Fruit fly (Drosophila melanogaster): ENCODE results near the gene Mical.

The Mical gene

DNA sequence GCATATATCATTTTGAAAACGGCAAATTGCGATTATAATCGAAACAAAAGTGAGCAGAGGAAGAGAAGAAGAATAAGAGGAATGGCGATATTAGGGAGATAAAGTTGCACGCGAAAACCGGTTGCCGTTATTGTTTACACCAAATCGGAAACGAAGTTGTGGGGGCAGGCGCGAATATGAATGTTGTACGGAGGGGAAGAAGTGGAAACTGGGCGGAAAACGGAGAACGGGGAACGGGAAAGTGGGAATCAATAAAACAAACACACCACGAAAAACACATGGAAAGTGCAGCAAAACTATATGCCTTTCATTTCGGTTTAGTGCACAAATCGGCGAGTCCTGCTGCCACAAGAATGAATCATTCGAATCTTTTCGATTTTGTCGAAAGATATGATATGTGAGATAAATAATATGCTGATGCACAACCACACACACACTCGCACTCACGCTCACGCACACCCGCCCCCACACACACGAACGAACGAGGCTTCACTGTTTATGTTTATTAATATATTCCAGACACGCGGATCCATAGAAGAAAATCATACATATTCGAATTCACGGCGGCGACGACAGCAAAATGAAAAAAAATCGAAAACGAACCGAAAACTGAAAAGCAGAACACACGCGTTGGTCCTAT is 551 bp downstream of the Mical start:
- TF ChIP-seq usp (GFP tag; optimal IDR thresholded peaks at IDR 0.05): no peak
- TF ChIP-seq Dll (optimal IDR thresholded peaks at IDR 0.05): no peak
- TF ChIP-seq CG8478 (optimal IDR thresholded peaks at IDR 0.05): no peak

DNA sequence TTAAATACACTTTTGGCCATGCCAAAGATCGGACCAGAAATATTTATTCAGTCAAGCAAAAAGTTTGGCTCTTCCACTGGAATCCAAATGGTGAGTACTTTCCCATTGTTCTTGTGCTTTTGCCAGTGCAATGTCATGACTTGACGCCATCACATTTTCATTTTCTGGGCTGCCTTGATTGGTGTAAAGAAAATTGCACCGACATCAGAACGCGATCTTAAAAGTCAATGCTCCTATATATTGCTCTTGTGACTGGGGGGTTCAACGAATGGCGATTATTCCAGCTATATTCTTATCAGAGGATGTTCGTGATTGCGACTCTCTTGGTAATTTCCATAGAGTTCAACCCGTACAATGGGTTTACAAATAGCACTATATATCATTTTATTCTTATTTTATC is 2.2 kb downstream of the Mical start:
- TF ChIP-seq Dll (optimal IDR thresholded peaks at IDR 0.05) (no peak), CG8478 (optimal IDR thresholded peaks at IDR 0.05) (no peak), pan (optimal IDR thresholded peaks at IDR 0.05) (no peak), psq (optimal IDR thresholded peaks at IDR 0.05) (no peak), EcR (GFP tag; optimal IDR thresholded peaks at IDR 0.05) (peak; percentile 57 to 64)

DNA sequence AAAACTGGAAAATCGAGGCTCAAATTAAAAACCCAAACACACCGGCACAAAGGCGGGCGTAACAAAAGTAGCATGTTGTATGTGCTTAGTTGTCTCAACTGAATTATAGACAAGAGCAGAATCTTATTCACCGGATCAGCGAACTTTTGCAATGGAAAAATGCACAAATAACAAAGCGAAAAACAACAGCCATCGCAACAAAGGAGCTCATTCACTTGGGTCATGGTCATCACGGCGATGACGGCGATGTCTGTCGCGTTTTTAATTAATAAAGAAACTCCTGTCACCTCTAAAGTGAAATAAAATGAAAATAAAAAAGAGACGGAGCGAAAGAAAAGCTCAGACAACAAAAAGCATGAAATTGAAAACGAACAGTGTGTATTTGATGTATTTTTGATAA is 3.5 kb downstream of the Mical start:
- no peak for TF ChIP-seq Dll (optimal IDR thresholded peaks at IDR 0.05)
- TF ChIP-seq psq (optimal IDR thresholded peaks at IDR 0.05): no peak
- TF ChIP-seq pan (optimal IDR thresholded peaks at IDR 0.05): no peak
- TF ChIP-seq CG8478 (optimal IDR thresholded peaks at IDR 0.05): no peak
- TF ChIP-seq EcR (GFP tag; optimal IDR thresholded peaks at IDR 0.05): no peak
- TF ChIP-seq usp (GFP tag; optimal IDR thresholded peaks at IDR 0.05): no peak

DNA sequence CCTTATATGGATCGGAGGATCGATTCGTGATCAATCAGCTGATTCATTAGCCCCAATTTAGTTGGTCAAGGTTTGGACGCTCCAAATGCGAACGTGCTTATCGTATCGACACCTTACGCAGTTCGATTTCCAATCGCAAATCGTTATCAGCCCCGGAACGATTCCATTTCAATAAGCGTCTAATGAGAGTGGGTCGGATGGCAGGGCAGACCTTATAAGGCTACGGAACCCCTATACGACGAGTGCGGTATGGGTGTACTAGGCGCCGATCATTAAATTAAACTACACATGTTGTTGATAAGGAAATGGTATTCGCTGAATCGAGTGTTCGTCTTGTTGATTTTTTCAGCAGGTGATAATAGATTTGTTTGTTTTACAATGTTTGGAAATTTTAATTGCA is 6.9 kb downstream of the Mical start:
- no peak for TF ChIP-seq psq (optimal IDR thresholded peaks at IDR 0.05)
- no peak for TF ChIP-seq usp (GFP tag; optimal IDR thresholded peaks at IDR 0.05)
- TF ChIP-seq Dll (optimal IDR thresholded peaks at IDR 0.05): no peak
- TF ChIP-seq EcR (GFP tag; optimal IDR thresholded peaks at IDR 0.05): no peak
- TF ChIP-seq pan (optimal IDR thresholded peaks at IDR 0.05): no peak
- TF ChIP-seq CG8478 (optimal IDR thresholded peaks at IDR 0.05): no peak

DNA sequence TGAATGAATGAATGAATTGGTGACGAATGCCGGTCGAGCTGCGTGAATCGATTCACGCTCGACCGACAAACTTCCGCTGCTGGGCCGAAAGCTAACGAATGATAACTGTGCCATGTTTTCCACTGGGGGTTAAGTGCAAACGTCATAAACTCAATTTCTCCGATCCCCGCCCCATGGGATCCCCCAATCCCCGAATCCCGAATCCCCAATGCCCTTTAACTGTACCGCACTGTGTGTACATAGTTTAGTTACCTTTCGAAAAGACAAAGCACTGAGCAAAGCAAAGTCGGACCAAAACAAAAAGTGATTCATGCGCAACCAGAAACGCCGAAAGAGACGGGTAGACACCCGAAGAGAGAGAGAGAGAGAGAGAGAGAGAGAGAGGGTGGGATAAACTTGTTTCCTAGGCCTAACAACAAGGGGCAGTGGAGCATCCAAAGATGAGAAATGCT is 7.7 kb downstream of the Mical start:
- no peak for TF ChIP-seq Dll (optimal IDR thresholded peaks at IDR 0.05)
- TF ChIP-seq psq (optimal IDR thresholded peaks at IDR 0.05): no peak
- TF ChIP-seq CG8478 (optimal IDR thresholded peaks at IDR 0.05): no peak
- TF ChIP-seq usp (GFP tag; optimal IDR thresholded peaks at IDR 0.05): no peak
- no peak for TF ChIP-seq pan (optimal IDR thresholded peaks at IDR 0.05)
- TF ChIP-seq EcR (GFP tag; optimal IDR thresholded peaks at IDR 0.05): no peak

DNA sequence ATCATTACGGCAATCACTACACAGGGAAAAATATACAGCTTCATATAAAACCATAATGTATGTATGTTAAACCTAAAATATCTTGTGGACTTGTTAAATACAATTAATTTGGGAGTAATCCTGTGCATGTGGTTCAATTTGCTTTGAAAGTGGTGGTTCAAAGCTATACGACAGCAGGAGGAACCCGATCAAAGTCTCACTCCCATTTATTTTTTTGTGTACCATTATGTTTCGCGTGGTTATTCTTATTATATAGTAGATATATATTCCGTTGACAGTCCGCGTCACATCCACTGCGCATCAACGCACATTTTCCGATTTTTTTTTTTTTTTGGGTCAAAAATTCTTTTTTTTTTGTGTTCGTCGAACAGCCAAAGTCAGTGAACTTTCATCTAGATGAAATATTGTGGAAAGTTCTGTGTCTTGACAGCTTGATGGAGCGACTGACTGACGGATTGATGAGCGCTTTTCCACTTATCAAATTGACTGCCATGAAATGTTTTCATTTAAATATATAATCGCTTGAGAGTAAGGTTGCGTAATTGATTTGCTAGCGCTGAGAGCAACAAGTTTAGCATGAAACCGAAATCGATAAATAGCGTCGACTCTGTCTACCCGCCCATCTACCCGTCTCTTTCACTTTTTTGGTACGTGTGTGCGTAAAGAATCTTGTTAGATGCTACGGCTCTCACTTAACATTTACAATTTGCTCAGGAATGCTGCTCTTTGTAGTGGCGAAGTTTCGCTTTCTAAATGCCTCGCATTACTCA is 9.6 kb downstream of the Mical start:
- TF ChIP-seq pan (optimal IDR thresholded peaks at IDR 0.05) (no peak), EcR (GFP tag; optimal IDR thresholded peaks at IDR 0.05) (no peak), psq (optimal IDR thresholded peaks at IDR 0.05) (no peak), CG8478 (optimal IDR thresholded peaks at IDR 0.05) (no peak), usp (GFP tag; optimal IDR thresholded peaks at IDR 0.05) (no peak), Dll (optimal IDR thresholded peaks at IDR 0.05) (no peak)

DNA sequence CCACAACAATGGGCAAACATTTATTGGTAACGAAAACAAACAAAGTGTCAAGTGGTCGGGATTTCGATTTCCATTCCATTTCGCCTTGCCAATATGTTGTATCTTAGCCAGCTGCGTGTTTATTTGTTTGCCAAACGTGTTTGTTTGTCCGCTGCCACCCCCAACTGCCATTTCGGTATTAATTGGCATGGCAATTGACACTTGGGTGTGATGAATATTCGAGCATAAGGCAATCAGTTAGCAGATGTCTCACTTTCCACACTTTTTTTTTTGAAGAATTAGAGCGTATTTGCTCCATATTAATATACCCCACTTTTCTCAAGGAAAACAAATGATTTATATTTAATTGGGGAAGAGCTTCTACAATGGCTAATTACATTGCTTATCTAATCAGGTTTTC is 11.2 kb downstream of the Mical start:
- TF ChIP-seq pan (optimal IDR thresholded peaks at IDR 0.05): no peak
- TF ChIP-seq CG8478 (optimal IDR thresholded peaks at IDR 0.05): no peak
- no peak for TF ChIP-seq usp (GFP tag; optimal IDR thresholded peaks at IDR 0.05)
- TF ChIP-seq Dll (optimal IDR thresholded peaks at IDR 0.05): no peak
- TF ChIP-seq EcR (GFP tag; optimal IDR thresholded peaks at IDR 0.05): no peak
- TF ChIP-seq psq (optimal IDR thresholded peaks at IDR 0.05): no peak

DNA sequence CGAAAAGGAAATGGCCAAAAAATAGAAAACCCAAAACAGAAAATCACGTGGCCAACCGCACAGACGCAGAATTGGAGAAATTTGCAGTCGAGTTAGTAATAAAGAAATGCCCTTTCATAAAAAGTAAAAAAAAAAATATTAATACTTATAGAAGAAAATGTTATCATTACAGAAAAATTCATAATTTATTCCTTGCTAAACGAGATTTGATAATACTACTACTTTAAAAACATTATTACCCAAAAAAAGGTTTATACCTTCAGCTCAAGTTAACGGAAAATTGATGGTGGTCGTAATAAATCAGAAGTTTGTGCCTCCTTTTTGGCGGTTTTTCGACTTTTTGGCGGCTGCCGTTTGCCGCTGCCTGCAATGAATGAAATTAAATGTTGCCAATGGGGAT is 14.3 kb downstream of the Mical start:
- no peak for TF ChIP-seq CG8478 (optimal IDR thresholded peaks at IDR 0.05)
- no peak for TF ChIP-seq pan (optimal IDR thresholded peaks at IDR 0.05)
- TF ChIP-seq EcR (GFP tag; optimal IDR thresholded peaks at IDR 0.05): no peak
- TF ChIP-seq psq (optimal IDR thresholded peaks at IDR 0.05): no peak
- TF ChIP-seq Dll (optimal IDR thresholded peaks at IDR 0.05): no peak
- no peak for TF ChIP-seq usp (GFP tag; optimal IDR thresholded peaks at IDR 0.05)

DNA sequence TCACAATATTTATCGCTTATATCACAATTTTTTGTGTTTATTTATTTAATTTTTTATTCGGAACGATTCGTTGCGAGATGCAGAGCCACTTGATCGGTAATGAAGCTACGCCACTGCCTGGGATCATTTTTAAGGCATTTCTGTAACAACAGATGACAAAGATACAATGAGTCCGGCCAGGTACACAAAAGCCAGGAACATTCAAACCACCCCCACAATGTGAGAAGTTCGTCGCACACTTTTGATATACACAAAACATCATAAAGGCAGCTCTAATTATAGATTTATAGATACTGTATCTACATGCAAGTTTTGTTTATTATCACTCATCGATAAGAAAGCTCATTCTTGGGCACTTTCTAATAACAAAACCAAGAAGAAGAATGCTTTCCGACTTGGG is 17.6 kb downstream of the Mical start, which contains the start of gene CG31407:
CG31407 (minus strand) TSS at position 101 of the 400 bp plus-strand sequence.
- TF ChIP-seq Dll (optimal IDR thresholded peaks at IDR 0.05): no peak
- no peak for TF ChIP-seq psq (optimal IDR thresholded peaks at IDR 0.05)
- TF ChIP-seq EcR (GFP tag; optimal IDR thresholded peaks at IDR 0.05): no peak
- TF ChIP-seq usp (GFP tag; optimal IDR thresholded peaks at IDR 0.05): no peak
- no peak for TF ChIP-seq pan (optimal IDR thresholded peaks at IDR 0.05)
- TF ChIP-seq CG8478 (optimal IDR thresholded peaks at IDR 0.05): no peak

DNA sequence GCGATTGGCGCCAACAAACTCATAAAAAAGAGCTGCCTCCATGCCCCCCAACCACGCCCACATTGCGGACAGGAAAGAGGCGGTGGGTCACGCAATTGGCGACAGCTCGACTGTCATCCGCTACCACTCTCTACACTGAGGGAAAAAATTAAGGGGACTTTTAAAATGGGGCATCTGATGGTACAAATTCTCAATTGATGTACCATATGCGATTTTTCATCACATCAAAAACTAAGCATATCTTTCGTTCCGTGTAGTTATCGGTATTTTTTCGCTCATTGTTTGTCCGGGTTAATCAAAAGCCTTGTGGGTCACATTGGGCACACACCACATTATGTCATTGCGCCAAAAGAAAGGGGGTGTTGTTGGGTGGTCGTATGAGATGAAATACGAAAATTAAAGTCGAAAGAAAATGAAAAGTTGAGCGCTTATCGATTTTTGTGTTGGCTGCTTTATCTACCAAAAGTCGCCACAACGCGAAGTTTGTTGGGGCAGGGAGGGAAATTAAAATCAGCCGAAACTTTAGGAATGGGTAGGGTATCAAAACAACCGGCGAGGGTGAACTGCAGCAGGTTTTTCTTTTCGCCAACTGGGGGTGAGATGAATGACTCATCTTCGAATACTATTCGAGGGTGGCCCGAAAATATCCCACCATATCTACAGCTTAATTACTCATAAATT is 18.5 kb downstream of the Mical start:
- TF ChIP-seq usp (GFP tag; optimal IDR thresholded peaks at IDR 0.05) (no peak), Dll (optimal IDR thresholded peaks at IDR 0.05) (no peak), CG8478 (optimal IDR thresholded peaks at IDR 0.05) (no peak)

DNA sequence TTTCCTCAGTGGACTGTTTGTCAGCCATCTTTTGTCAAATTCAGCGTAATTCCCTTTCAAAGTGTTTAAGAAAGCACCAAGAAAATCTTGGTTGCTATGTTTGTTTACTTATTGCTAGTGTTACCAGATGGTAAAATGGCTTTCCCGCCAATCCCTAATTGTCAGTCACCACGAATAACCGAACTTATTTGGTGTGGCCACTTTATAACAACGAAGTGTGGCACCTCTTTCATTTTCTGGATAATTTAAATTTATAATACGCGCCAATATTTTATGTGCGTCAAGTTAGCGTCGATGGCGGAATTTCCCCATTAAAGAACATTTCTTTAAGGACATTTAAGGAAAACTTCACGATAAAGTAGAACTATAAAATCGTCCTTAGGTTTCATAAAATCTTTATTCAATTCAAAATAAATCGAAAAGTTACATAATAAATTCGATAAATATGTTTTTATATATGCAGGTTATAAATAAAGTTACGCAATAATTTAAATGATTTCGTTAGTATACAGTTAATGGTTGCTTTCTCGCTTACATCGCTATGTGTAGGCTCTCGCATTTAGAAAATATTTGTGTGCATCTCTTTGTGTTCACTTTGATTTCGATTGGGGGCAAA is 41.4 kb downstream of the Mical start, which contains the start of gene CG5359:
CG5359 (minus strand) TSS at position 103 of the 616 bp plus-strand sequence.
- TF ChIP-seq CG8478 (optimal IDR thresholded peaks at IDR 0.05): no peak
- TF ChIP-seq Dll (optimal IDR thresholded peaks at IDR 0.05): no peak
- TF ChIP-seq usp (GFP tag; optimal IDR thresholded peaks at IDR 0.05): no peak
- TF ChIP-seq psq (optimal IDR thresholded peaks at IDR 0.05): no peak
- no peak for TF ChIP-seq EcR (GFP tag; optimal IDR thresholded peaks at IDR 0.05)
- no peak for TF ChIP-seq pan (optimal IDR thresholded peaks at IDR 0.05)

Data from whole organism.